Worm (Caenorhabditis elegans): ENCODE results near the gene lgc-35.

- TF ChIP-seq lsy-2 (tag; optimal IDR thresholded peaks at IDR 0.05), result no peak
- no peak for TF ChIP-seq unc-62 (GFP tag; optimal IDR thresholded peaks at IDR 0.05)
- TF ChIP-seq unc-55 (GFP tag; optimal IDR thresholded peaks at IDR 0.05), result no peak
- TF ChIP-seq nhr-11 (tag; optimal IDR thresholded peaks at IDR 0.05), result no peak
- no peak for TF ChIP-seq blmp-1 (tag; optimal IDR thresholded peaks at IDR 0.05; ENCODE audit: insufficient read depth)
- TF ChIP-seq fos-1 (tag; optimal IDR thresholded peaks at IDR 0.05), result no peak
- TF ChIP-seq nhr-12 (tag; optimal IDR thresholded peaks at IDR 0.05), result no peak
- TF ChIP-seq nhr-77 (tag; optimal IDR thresholded peaks at IDR 0.05), result no peak
- TF ChIP-seq skn-1 (tag; optimal IDR thresholded peaks at IDR 0.05), result no peak
- no peak for TF ChIP-seq nhr-237 (tag; optimal IDR thresholded peaks at IDR 0.05)
- TF ChIP-seq mdl-1 (tag; optimal IDR thresholded peaks at IDR 0.05), result no peak
- no peak for TF ChIP-seq mab-5 (tag; optimal IDR thresholded peaks at IDR 0.05)
- TF ChIP-seq ZK546.5 (tag; optimal IDR thresholded peaks at IDR 0.05), result no peak
Observed at ce11 chrII:12847736-12848135, 7.8 kb upstream of the lgc-35 start, which contains the start of gene pes-10.

Measured in whole organism, L2 larva.